Fruit fly (Drosophila melanogaster) Kc167 (cell line): ENCODE data around the gene CCT2.

Source experiments
- Myc ChIP-seq: fragments of >200 bp; optimal IDR thresholded peaks from 2 replicates; lab custom pipeline; 2017; ENCODE audit warnings: missing external identifiers
- Sin3A ChIP-seq: fragments of >200 bp; optimal IDR thresholded peaks from 2 replicates; lab custom pipeline; 2018; ENCODE audit warnings: missing external identifiers
- h ChIP-seq: fragments of >200 bp; optimal IDR thresholded peaks from 3 replicates; lab custom pipeline; 2018; ENCODE audit warnings: missing external identifiers
- psq ChIP-seq: fragments of >200 bp; optimal IDR thresholded peaks from 2 replicates; lab custom pipeline; 2017; ENCODE audit warnings: missing external identifiers
- ttk ChIP-seq: sonication (Bioruptor generic); optimal IDR thresholded peaks from 2 replicates; lab custom pipeline; 2017; ENCODE audit warnings: missing external identifiers

DNA sequence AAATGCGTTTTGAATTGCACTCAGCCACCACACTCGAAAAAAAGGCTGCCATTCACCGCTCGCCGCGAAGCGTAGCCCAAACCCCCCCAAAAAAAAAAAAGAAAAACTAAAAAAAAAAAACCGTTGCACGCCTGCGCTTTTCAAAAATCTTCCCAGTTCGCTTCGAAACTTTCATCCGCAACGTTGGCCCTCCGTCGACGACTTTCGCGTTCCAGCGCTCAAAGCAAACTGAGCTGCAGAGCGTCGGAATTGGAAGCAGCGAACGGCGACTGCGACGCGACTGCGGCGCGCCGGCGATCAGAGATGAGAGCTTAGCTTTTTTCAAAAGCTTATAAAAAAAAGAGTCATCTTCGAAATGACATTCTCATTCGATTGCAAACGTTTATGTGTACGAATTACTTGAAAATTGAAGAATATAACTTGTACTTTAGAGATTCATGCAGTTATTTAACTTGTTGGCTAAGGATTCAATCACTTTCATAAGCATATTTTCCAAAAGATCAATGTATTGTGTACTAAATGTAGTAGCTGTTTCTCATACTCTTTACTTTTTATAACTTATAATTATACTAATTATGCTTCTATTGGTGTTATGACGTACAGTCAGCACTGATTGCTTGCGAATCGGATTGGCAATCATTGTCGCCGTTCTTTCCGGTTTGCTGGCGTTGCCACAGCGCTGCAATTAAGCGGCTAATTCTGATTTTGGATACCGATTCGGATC, 21.4 kb upstream of the CCT2 start, which contains the start of gene CG15365:
- TF ChIP-seq Sin3A (no peak), psq (no peak), ttk (lab: Kevin White, UChicago) (no peak), h (lab: Kevin White, UChicago) (no peak), Myc (lab: Kevin White, UChicago) (no peak)
